Fruit fly (Drosophila melanogaster) Kc167 (cell line): ENCODE data around the gene Prosalpha2.

Experiments used
- Myc ChIP-seq: fragments of >200 bp; optimal IDR thresholded peaks from 2 replicates; lab custom pipeline; 2017; ENCODE audit warnings: missing external identifiers
- Sin3A ChIP-seq: fragments of >200 bp; optimal IDR thresholded peaks from 2 replicates; lab custom pipeline; 2018; ENCODE audit warnings: missing external identifiers
- h ChIP-seq: fragments of >200 bp; optimal IDR thresholded peaks from 3 replicates; lab custom pipeline; 2018; ENCODE audit warnings: missing external identifiers
- insv ChIP-seq: fragments of >200 bp; optimal IDR thresholded peaks from 3 replicates; lab custom pipeline; 2018; ENCODE audit warnings: missing external identifiers
- psq ChIP-seq: fragments of >200 bp; optimal IDR thresholded peaks from 2 replicates; lab custom pipeline; 2017; ENCODE audit warnings: missing external identifiers
- ttk ChIP-seq: sonication (Bioruptor generic); optimal IDR thresholded peaks from 2 replicates; lab custom pipeline; 2017; ENCODE audit warnings: missing external identifiers

Prosalpha2 gene

dm6 chr3R:12433764-12434163 is 2.6 kb downstream of the Prosalpha2 start, which contains the start of the genes Aos1 and Srlp:
TSS of gene Aos1 (minus strand) at chr3R:12433822.
TSS of gene Srlp (plus strand) at chr3R:12434098.
- TF ChIP-seq psq (lab: Kevin White, UChicago) (no peak), insv (no peak), h (lab: Kevin White, UChicago) (no peak)

DNA sequence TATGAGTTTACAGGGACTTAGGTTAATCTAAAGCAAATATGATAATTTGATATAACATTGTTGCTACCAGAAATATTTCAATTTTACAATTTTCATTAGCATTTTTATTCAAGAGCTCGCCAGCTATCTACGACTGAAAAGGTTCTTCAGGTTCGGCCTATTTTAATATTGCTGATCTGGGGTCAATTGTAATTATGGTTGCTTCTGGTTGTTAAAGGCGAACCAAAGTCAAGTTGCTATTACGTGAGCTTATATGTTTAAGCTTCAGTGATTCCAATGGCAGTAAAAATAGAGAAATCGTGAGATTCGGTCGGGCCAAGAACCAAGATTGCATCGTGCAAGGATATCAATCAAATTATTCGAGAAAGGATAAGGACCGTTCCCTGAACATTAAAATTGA is 4.8 kb downstream of the Prosalpha2 start, which contains the start of gene Desat2:
TSS of gene Desat2 (plus strand) at position 301 of the 400 bp plus-strand sequence.
- TF ChIP-seq h (lab: Kevin White, UChicago): no peak
- TF ChIP-seq psq (lab: Kevin White, UChicago): no peak
- TF ChIP-seq ttk (lab: Kevin White, UChicago): no peak
- TF ChIP-seq Sin3A (lab: Kevin White, UChicago): no peak
- TF ChIP-seq Myc (lab: Kevin White, UChicago): no peak
- TF ChIP-seq insv: no peak

- no peak for TF ChIP-seq Myc (lab: Kevin White, UChicago)
- no peak for TF ChIP-seq psq (lab: Kevin White, UChicago)
- TF ChIP-seq h (lab: Kevin White, UChicago): no peak
- TF ChIP-seq Sin3A (lab: Kevin White, UChicago): no peak
- TF ChIP-seq ttk (lab: Kevin White, UChicago): no peak
- TF ChIP-seq insv: no peak
Observed at dm6 chr3R:12439039-12439400, 7.9 kb downstream of the Prosalpha2 start, which contains the start of the genes CG17207 and CG46427. TSS of gene CG17207 (minus strand) at chr3R:12439139. TSS of gene CG46427 (minus strand) at chr3R:12439139.

- TF ChIP-seq h (lab: Kevin White, UChicago) (no peak), ttk (lab: Kevin White, UChicago) (no peak), Sin3A (lab: Kevin White, UChicago) (no peak), Myc (lab: Kevin White, UChicago) (no peak), insv (no peak), psq (lab: Kevin White, UChicago) (no peak)
Observed at dm6 chr3R:12439401-12440143, 8.5 kb downstream of the Prosalpha2 start, which contains the start of gene Desat1. TSS of gene Desat1 (plus strand) at chr3R:12439600.

DNA sequence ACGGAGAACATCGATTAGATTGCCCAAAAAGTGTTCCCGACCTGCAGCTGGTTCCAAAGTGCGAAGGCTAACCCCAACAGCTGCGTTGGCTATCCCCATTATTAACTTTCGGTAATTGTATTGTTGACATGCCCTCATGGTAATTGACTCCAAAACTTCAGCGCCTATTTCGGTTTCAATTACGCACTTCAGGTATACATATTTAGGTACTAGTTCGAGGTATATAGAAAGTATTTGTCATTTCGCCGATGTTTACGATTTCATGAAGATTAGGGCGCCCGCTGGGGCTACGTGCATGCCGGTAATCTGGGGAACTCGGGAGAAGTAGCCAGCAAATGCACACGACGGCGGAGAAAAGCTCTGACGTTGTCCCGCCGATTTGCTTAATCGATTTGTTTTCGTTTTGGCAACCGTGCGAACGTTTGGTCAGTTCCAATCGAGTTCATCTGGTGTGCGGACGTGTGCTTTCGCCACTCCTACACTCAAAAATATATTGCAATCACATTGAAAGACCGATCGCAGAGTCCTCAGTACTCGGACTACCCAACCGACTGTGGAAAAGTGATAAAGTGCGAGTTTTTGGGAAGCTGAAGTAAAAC is 10.0 kb downstream of the Prosalpha2 start:
- TF ChIP-seq ttk (lab: Kevin White, UChicago): no peak
- TF ChIP-seq Myc (lab: Kevin White, UChicago): no peak
- no peak for TF ChIP-seq Sin3A (lab: Kevin White, UChicago)
- TF ChIP-seq psq (lab: Kevin White, UChicago): no peak
- no peak for TF ChIP-seq h (lab: Kevin White, UChicago)
- TF ChIP-seq insv: no peak

- no peak for TF ChIP-seq h (lab: Kevin White, UChicago)
- TF ChIP-seq Myc (lab: Kevin White, UChicago): no peak
- no peak for TF ChIP-seq ttk (lab: Kevin White, UChicago)
- no peak for TF ChIP-seq insv
- no peak for TF ChIP-seq Sin3A (lab: Kevin White, UChicago)
- TF ChIP-seq psq (lab: Kevin White, UChicago): no peak
Observed at dm6 chr3R:12442601-12443533, 11.7 kb downstream of the Prosalpha2 start.

- TF ChIP-seq insv (no peak), h (lab: Kevin White, UChicago) (no peak), Myc (lab: Kevin White, UChicago) (no peak), Sin3A (lab: Kevin White, UChicago) (no peak), ttk (lab: Kevin White, UChicago) (no peak), psq (lab: Kevin White, UChicago) (no peak)
Observed at dm6 chr3R:12443769-12444168, 12.6 kb downstream of the Prosalpha2 start.

dm6 chr3R:12445468-12445867 is 14.3 kb downstream of the Prosalpha2 start:
- no peak for TF ChIP-seq Myc (lab: Kevin White, UChicago)
- TF ChIP-seq Sin3A (lab: Kevin White, UChicago): no peak
- TF ChIP-seq insv: no peak
- no peak for TF ChIP-seq psq (lab: Kevin White, UChicago)
- TF ChIP-seq ttk (lab: Kevin White, UChicago): no peak
- no peak for TF ChIP-seq h (lab: Kevin White, UChicago)

DNA sequence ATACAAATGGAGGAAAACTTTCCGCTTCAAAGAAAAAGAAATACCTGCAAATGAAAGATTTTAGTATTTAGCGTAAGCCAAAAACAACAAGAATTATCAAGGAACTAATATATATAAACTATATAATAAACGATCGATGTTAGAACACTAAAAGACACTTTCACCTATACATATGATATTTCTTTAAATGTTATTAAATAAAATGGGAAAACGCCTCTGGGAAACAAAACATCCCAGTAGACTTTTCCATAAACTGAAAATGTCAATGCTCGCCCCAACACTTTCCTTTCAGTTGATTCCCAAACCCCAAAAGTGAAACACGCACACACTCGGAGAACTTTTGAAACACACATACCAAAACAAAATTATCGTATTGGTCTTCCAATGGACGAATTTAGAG is 16.2 kb downstream of the Prosalpha2 start, which contains the start of gene vrs:
TSS of gene vrs (plus strand) at position 301 of the 400 bp plus-strand sequence.
- TF ChIP-seq Myc (lab: Kevin White, UChicago) (no peak), ttk (lab: Kevin White, UChicago) (no peak), insv (no peak), Sin3A (lab: Kevin White, UChicago) (no peak), h (lab: Kevin White, UChicago) (no peak), psq (lab: Kevin White, UChicago) (no peak)

- TF ChIP-seq ttk (lab: Kevin White, UChicago) (no peak), Sin3A (lab: Kevin White, UChicago) (no peak), Myc (lab: Kevin White, UChicago) (no peak), insv (no peak)
Observed at dm6 chr3R:12448344-12448743, 17.2 kb downstream of the Prosalpha2 start.

- no peak for TF ChIP-seq insv
- TF ChIP-seq ttk (lab: Kevin White, UChicago): no peak
- no peak for TF ChIP-seq Sin3A (lab: Kevin White, UChicago)
- TF ChIP-seq h (lab: Kevin White, UChicago): no peak
- no peak for TF ChIP-seq psq (lab: Kevin White, UChicago)
- TF ChIP-seq Myc (lab: Kevin White, UChicago): no peak
Observed at dm6 chr3R:12448889-12449314, 17.8 kb downstream of the Prosalpha2 start, which contains the start of gene CG18549. TSS of gene CG18549 (plus strand) at chr3R:12449296.
